Worm (Caenorhabditis elegans) whole organism, L2 larva: ENCODE results near the gene scd-2.

ENCODE experiments used
- R02D3.7 ChIP-seq: fragments of 150-350 bp; optimal IDR thresholded peaks from 2 replicates; lab custom pipeline; 2014; ENCODE audit warnings: missing biosample characterization, missing genetic modification characterization
- Y55F3AM.14 ChIP-seq: fragments of 200-800 bp; sonication (Bioruptor generic); optimal IDR thresholded peaks from 2 replicates; lab custom pipeline; 2018; ENCODE audit warnings: mild to moderate bottlenecking, missing genetic modification characterization, missing compliant biosample characterization
- aly-2 ChIP-seq: fragments of 150-350 bp; optimal IDR thresholded peaks from 2 replicates; lab custom pipeline; 2014; ENCODE audit warnings: missing biosample characterization, missing genetic modification characterization
- ama-1 ChIP-seq: fragments of 150-350 bp; optimal IDR thresholded peaks from 2 replicates; lab custom pipeline; 2018; ENCODE audit warnings: inconsistent platforms
- blmp-1 ChIP-seq: sonication (generic microtip); optimal IDR thresholded peaks from 2 replicates; lab custom pipeline; 2017; ENCODE audit warnings: missing genetic modification characterization, mild to moderate bottlenecking, missing compliant biosample characterization, antibody characterized with exemption, moderate library complexity; ENCODE audit not compliant: insufficient read depth
- ceh-82 ChIP-seq: fragments of 150-350 bp; optimal IDR thresholded peaks from 2 replicates; lab custom pipeline; 2014; ENCODE audit warnings: missing biosample characterization, missing genetic modification characterization
- crh-2 ChIP-seq: sonication (generic microtip); optimal IDR thresholded peaks from 2 replicates; lab custom pipeline; 2017; ENCODE audit warnings: missing biosample characterization, missing genetic modification characterization
- dmd-4 ChIP-seq: sonication (generic microtip); optimal IDR thresholded peaks from 2 replicates; lab custom pipeline; 2017; ENCODE audit warnings: missing biosample characterization, missing genetic modification characterization
- egl-27 ChIP-seq: sonication (generic microtip); optimal IDR thresholded peaks from 3 replicates; lab custom pipeline; 2017; ENCODE audit warnings: missing biosample characterization, missing genetic modification reagents, missing genetic modification characterization
- elt-1 ChIP-seq: fragments of 150-350 bp; optimal IDR thresholded peaks from 2 replicates; lab custom pipeline; 2014; ENCODE audit warnings: missing biosample characterization, missing genetic modification characterization
- fos-1 ChIP-seq: fragments of 150-350 bp; optimal IDR thresholded peaks from 2 replicates; lab custom pipeline; 2014; ENCODE audit warnings: missing biosample characterization, missing genetic modification characterization
- gmeb-1 ChIP-seq: fragments of 150-350 bp; optimal IDR thresholded peaks from 2 replicates; lab custom pipeline; 2014; ENCODE audit warnings: missing biosample characterization, missing genetic modification characterization
- lin-11 ChIP-seq: fragments of 150-350 bp; sonication (generic microtip); optimal IDR thresholded peaks from 2 replicates; lab custom pipeline; 2014; ENCODE audit warnings: missing biosample characterization, missing genetic modification characterization, inconsistent platforms, mixed read lengths
- lin-13 ChIP-seq: fragments of 150-350 bp; optimal IDR thresholded peaks from 2 replicates; lab custom pipeline; 2014; ENCODE audit warnings: missing biosample characterization, missing genetic modification reagents, missing genetic modification characterization
- lin-39 ChIP-seq: fragments of 150-350 bp; optimal IDR thresholded peaks from 2 replicates; lab custom pipeline; 2014; ENCODE audit warnings: missing biosample characterization, missing genetic modification reagents, missing genetic modification characterization
- lsy-2 ChIP-seq, 2 experiments: fragments of 150-350 bp in 1 of 2; sonication (generic microtip) in 1 of 2; optimal IDR thresholded peaks; 2 replicates each; lab custom pipeline; 2014 to 2017; ENCODE audit warnings: missing biosample characterization in 2 of 2, missing genetic modification characterization in 2 of 2
- mab-5 ChIP-seq: fragments of 150-350 bp; optimal IDR thresholded peaks from 2 replicates; lab custom pipeline; 2014; ENCODE audit warnings: missing biosample characterization, missing genetic modification characterization
- nhr-12 ChIP-seq: fragments of 150-350 bp; optimal IDR thresholded peaks from 2 replicates; lab custom pipeline; 2014; ENCODE audit warnings: missing biosample characterization, missing genetic modification characterization
- nhr-21 ChIP-seq: fragments of 150-350 bp; optimal IDR thresholded peaks from 2 replicates; lab custom pipeline; 2014; ENCODE audit warnings: missing biosample characterization, missing genetic modification characterization
- nhr-23 ChIP-seq: fragments of 150-350 bp; optimal IDR thresholded peaks from 2 replicates; lab custom pipeline; 2014; ENCODE audit warnings: missing biosample characterization, missing genetic modification reagents, missing genetic modification characterization
- nhr-237 ChIP-seq: fragments of 150-350 bp; optimal IDR thresholded peaks from 2 replicates; lab custom pipeline; 2014; ENCODE audit warnings: missing biosample characterization, missing genetic modification characterization
- nhr-25 ChIP-seq: fragments of 150-350 bp; sonication (generic microtip); optimal IDR thresholded peaks from 3 replicates; lab custom pipeline; 2014; ENCODE audit warnings: missing biosample characterization, missing genetic modification characterization
- nhr-77 ChIP-seq: fragments of 150-350 bp; optimal IDR thresholded peaks from 2 replicates; lab custom pipeline; 2014; ENCODE audit warnings: missing biosample characterization, missing genetic modification characterization
- sem-4 ChIP-seq: fragments of 150-350 bp; optimal IDR thresholded peaks from 2 replicates; lab custom pipeline; 2014; ENCODE audit warnings: missing biosample characterization, missing genetic modification reagents, missing genetic modification characterization
- skn-1 ChIP-seq: sonication (generic microtip); optimal IDR thresholded peaks from 2 replicates; lab custom pipeline; 2017; ENCODE audit warnings: missing biosample characterization, missing genetic modification characterization
- sma-3 ChIP-seq: sonication (generic microtip); optimal IDR thresholded peaks from 2 replicates; lab custom pipeline; 2016; ENCODE audit warnings: missing genetic modification reagents, missing genetic modification characterization, missing compliant biosample characterization
- sma-9 ChIP-seq, 2 experiments: fragments of 150-350 bp in 1 of 2; sonication (generic microtip) in 1 of 2; optimal IDR thresholded peaks; 2 replicates each; lab custom pipeline; 2014 to 2016; ENCODE audit warnings: missing genetic modification characterization in 2 of 2, mild to moderate bottlenecking in 1 of 2, missing biosample characterization in 1 of 2, missing compliant biosample characterization in 1 of 2, missing genetic modification reagents in 1 of 2, moderate library complexity in 1 of 2
- snpc-4 ChIP-seq: fragments of 150-350 bp; optimal IDR thresholded peaks from 2 replicates; lab custom pipeline; 2014; ENCODE audit warnings: missing biosample characterization, missing genetic modification characterization
- unc-55 ChIP-seq: fragments of 150-350 bp; sonication (generic microtip); optimal IDR thresholded peaks from 3 replicates; lab custom pipeline; 2014; ENCODE audit warnings: missing biosample characterization, missing genetic modification reagents, missing genetic modification characterization
- unc-62 ChIP-seq: fragments of 150-350 bp; optimal IDR thresholded peaks from 2 replicates; lab custom pipeline; 2014; ENCODE audit warnings: missing biosample characterization, missing genetic modification reagents, missing genetic modification characterization
- zag-1 ChIP-seq: fragments of 150-350 bp; optimal IDR thresholded peaks from 2 replicates; lab custom pipeline; 2014; ENCODE audit warnings: missing biosample characterization, missing genetic modification characterization
- ztf-11 ChIP-seq: sonication (generic microtip); optimal IDR thresholded peaks from 2 replicates; lab custom pipeline; 2017; ENCODE audit warnings: missing biosample characterization, missing genetic modification characterization

Gene scd-2

ce11 chrV:6632925-6633324, at the start of gene scd-2:
TSS of gene scd-2 (plus strand) at chrV:6633225.
- TF ChIP-seq lsy-2 (tag; optimal IDR thresholded peaks at IDR 0.05; lab: Kevin White, UChicago) (no peak), skn-1 (tag; lab: Kevin White, UChicago) (no peak), fos-1 (tag; lab: Kevin White, UChicago) (no peak), lin-11 (no peak), zag-1 (no peak), gmeb-1 (tag; lab: Kevin White, UChicago) (no peak)

DNA sequence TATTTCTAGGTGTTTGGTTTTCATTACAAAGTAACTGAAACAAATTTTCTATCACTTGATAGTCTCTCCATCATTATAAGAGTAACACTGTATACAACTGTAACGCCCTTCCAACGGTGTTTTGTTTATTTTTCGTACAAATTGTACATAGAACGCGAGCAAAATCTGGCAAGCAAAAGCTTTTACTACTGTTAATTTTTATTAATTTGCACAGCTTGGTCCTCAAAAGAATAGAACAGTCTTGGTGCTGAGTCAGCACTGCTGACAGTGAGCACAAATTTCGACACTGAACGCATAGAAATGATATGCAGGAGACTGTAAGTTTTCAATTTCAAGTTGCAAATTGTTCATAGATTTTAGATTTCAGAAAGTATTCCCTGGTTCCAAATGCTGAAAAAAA, 42.7 kb upstream of the scd-2 start, which contains the start of gene ZK1055.2:
Gene ZK1055.2, plus strand, starts transcription at position 301 of the 400 bp plus-strand sequence.
- TF ChIP-seq unc-62 (GFP tag; lab: Kevin White, UChicago), result no peak
- TF ChIP-seq R02D3.7 (tag; lab: Kevin White, UChicago), result no peak
- no peak for TF ChIP-seq dmd-4
- TF ChIP-seq sma-9 (GFP tag; optimal IDR thresholded peaks at IDR 0.05; lab: Kevin White, UChicago), result no peak
- no peak for TF ChIP-seq sma-9 (tag; optimal IDR thresholded peaks at IDR 0.05; lab: Kevin White, UChicago)
- TF ChIP-seq mab-5 (tag; lab: Kevin White, UChicago), result no peak
- no peak for TF ChIP-seq nhr-21 (tag; lab: Kevin White, UChicago)
- TF ChIP-seq nhr-25, result no peak
- TF ChIP-seq lin-39 (tag; lab: Kevin White, UChicago), result no peak
- no peak for TF ChIP-seq snpc-4 (tag; lab: Kevin White, UChicago)
- TF ChIP-seq ama-1 (lab: Kevin White, UChicago), result no peak
- TF ChIP-seq skn-1 (tag; lab: Kevin White, UChicago), result no peak
- TF ChIP-seq lin-13 (GFP tag; lab: Kevin White, UChicago), result no peak
- TF ChIP-seq lin-11, result no peak
- TF ChIP-seq egl-27, result no peak
- no peak for TF ChIP-seq nhr-12
- no peak for TF ChIP-seq Y55F3AM.14 (GFP tag; lab: Kevin White, UChicago)
- TF ChIP-seq ceh-82 (tag; lab: Kevin White, UChicago), result no peak
- no peak for TF ChIP-seq nhr-237
- TF ChIP-seq, all 48 proteins: peak for 0

DNA sequence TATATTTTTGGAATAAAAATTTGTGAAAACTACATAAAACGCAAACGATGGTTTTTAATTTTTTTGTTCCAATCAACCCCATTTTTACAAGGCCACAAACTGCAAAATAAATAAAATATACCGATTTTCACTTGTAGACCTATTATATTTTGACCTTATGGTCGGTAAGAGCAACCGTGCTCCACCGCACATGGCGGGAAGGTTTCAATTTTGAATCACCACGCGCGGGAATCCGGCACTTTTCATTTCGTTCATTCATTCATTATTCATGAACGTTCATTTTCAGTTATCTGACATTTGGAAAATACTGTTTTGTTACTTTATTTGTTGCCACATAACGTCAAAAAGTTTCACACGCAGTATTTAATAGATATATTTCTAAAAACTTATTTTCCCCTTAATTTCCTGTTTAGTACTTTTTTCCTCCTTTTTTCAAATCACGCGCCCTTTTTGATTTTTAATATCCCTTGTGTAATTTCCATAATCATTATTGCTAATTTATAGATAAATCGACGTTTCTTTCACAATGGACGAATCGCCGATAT, 39.3 kb upstream of the scd-2 start, which contains the start of gene hcp-1:
Gene hcp-1, plus strand, starts transcription at position 495 of the 545 bp plus-strand sequence.
- TF ChIP-seq nhr-77 (tag; lab: Kevin White, UChicago), result no peak
- TF ChIP-seq nhr-23 (tag; lab: Kevin White, UChicago), result no peak
- TF ChIP-seq elt-1 (tag; lab: Kevin White, UChicago), result no peak
- TF ChIP-seq nhr-12, result no peak
- peak; percentile 84 for TF ChIP-seq gmeb-1 (tag; lab: Kevin White, UChicago)
- TF ChIP-seq fos-1 (tag; lab: Kevin White, UChicago), result peak; percentile 10
- peak; percentile 46 for TF ChIP-seq unc-55 (GFP tag; lab: Kevin White, UChicago)

DNA sequence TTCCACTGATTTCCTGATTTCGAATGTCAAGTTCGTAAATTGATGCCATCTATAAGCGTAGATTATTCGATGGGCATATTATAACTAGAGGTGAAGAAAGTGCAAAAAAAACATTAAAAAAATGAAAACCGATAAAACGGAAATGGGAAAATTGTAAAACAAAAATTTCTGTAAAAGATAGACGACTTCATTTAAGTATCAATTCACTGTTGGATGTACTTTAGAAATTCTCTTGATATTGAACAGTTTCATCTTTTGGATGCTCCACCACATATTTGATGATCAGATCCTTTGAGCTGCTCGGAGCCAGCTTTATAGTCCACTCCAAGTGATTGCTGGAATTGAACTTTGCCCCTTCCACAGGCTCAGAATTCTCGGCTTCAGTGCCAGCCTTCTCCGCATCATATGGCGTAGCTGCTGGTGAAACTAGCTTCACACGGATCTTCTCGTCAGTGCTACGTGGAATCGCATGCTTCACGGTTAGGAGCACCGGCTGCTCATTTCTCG, 30.4 kb upstream of the scd-2 start, which contains the start of gene ZK1055.6:
Gene ZK1055.6, minus strand, starts transcription at position 51 of the 507 bp plus-strand sequence.
- TF ChIP-seq lin-39 (tag; lab: Kevin White, UChicago), result no peak
- TF ChIP-seq dmd-4, result no peak
- TF ChIP-seq, all 48 proteins: peak for 0

ce11 chrV:6605275-6605674, 27.8 kb upstream of the scd-2 start, which contains the start of gene ZK1055.7:
TSS of gene ZK1055.7 (minus strand) at chrV:6605375.
- TF ChIP-seq fos-1 (tag; lab: Kevin White, UChicago) (no peak), ztf-11 (tag; lab: Kevin White, UChicago) (no peak), ama-1 (lab: Kevin White, UChicago) (no peak), nhr-23 (tag; lab: Kevin White, UChicago) (no peak), sma-3 (GFP tag; lab: Kevin White, UChicago) (no peak), crh-2 (tag; lab: Kevin White, UChicago) (no peak), unc-55 (GFP tag; lab: Kevin White, UChicago) (no peak), sem-4 (tag; lab: Kevin White, UChicago) (no peak), dmd-4 (no peak), aly-2 (no peak), nhr-25 (no peak), blmp-1 (tag; lab: Kevin White, UChicago) (no peak)
